Worm (Caenorhabditis elegans): ENCODE measurements around the gene cca-1.

- TF ChIP-seq him-1 (tag; optimal IDR thresholded peaks at IDR 0.05): no peak
- TF ChIP-seq W03F9.2 (tag; optimal IDR thresholded peaks at IDR 0.05): no peak
Observed at ce11 chrX:7810991-7811390, 64.8 kb downstream of the cca-1 start.
